Worm (Caenorhabditis elegans): Measurements from ENCODE around the gene T07F8.1.

- TF ChIP-seq dao-5 (tag; optimal IDR thresholded peaks at IDR 0.05) (no peak), him-1 (tag; optimal IDR thresholded peaks at IDR 0.05) (no peak), W03F9.2 (tag; optimal IDR thresholded peaks at IDR 0.05) (no peak)
Observed at ce11 chrII:7197434-7197833, 49.2 kb downstream of the T07F8.1 start.
